Fruit fly (Drosophila melanogaster) whole organism, prepupa: Measurements from ENCODE around the gene CG18581.

ENCODE experiments used
- CG10631 ChIP-seq: fragments of 200-800 bp; sonication (Bioruptor generic); optimal IDR thresholded peaks from 2 replicates; lab custom pipeline; 2016; ENCODE audit warnings: missing biosample characterization, missing genetic modification characterization
- CG10669 ChIP-seq: fragments of 200-800 bp; sonication (Bioruptor generic); optimal IDR thresholded peaks from 3 replicates; lab custom pipeline; 2018; ENCODE audit warnings: missing biosample characterization, mild to moderate bottlenecking, missing genetic modification characterization, moderate library complexity
- CG11294 ChIP-seq: fragments of 200-800 bp; sonication (Bioruptor generic); IDR thresholded peaks from 2 replicates; pipeline ENCODE4 v1.3.6; 2022; ENCODE audit warnings: missing biosample characterization, missing genetic modification characterization
- CG11762 ChIP-seq: fragments of 200-800 bp; sonication (Bioruptor generic); optimal IDR thresholded peaks from 3 replicates; lab custom pipeline; 2016; ENCODE audit warnings: missing biosample characterization, missing genetic modification characterization; ENCODE audit not compliant: insufficient read depth
- CG11902 ChIP-seq: fragments of 200-800 bp; sonication (Bioruptor generic); optimal IDR thresholded peaks from 3 replicates; lab custom pipeline; 2016; ENCODE audit warnings: missing biosample characterization, missing genetic modification characterization
- CG15336 ChIP-seq: fragments of 200-800 bp; sonication (Bioruptor generic); IDR thresholded peaks from 2 replicates; pipeline ENCODE4 v1.3.6; 2022; ENCODE audit warnings: missing biosample characterization, missing genetic modification characterization
- CG16779 ChIP-seq: fragments of 200-800 bp; sonication (Bioruptor generic); optimal IDR thresholded peaks from 3 replicates; lab custom pipeline; 2017; ENCODE audit warnings: missing biosample characterization, mild to moderate bottlenecking, missing genetic modification characterization
- CG3032 ChIP-seq: fragments of 200-800 bp; optimal IDR thresholded peaks from 2 replicates; lab custom pipeline; 2019; ENCODE audit warnings: missing biosample characterization, mild to moderate bottlenecking, missing genetic modification characterization, moderate library complexity
- CG31627 ChIP-seq: fragments of 200-800 bp; sonication (Bioruptor generic); optimal IDR thresholded peaks from 3 replicates; lab custom pipeline; 2016; ENCODE audit warnings: missing biosample characterization, missing genetic modification characterization
- CG32006 ChIP-seq: fragments of 200-800 bp; sonication (Bioruptor generic); optimal IDR thresholded peaks from 3 replicates; lab custom pipeline; 2017; ENCODE audit warnings: missing biosample characterization, mild to moderate bottlenecking, missing genetic modification characterization
- CG34406 ChIP-seq: fragments of 200-800 bp; sonication (Bioruptor generic); optimal IDR thresholded peaks from 3 replicates; lab custom pipeline; 2016; ENCODE audit warnings: missing biosample characterization, missing genetic modification characterization
- CG3919 ChIP-seq: fragments of 200-800 bp; sonication (Bioruptor generic); optimal IDR thresholded peaks from 3 replicates; lab custom pipeline; 2016; ENCODE audit warnings: missing biosample characterization, missing genetic modification characterization
- CG4318 ChIP-seq: fragments of 200-800 bp; sonication (Bioruptor generic); optimal IDR thresholded peaks from 3 replicates; lab custom pipeline; 2017; ENCODE audit warnings: missing biosample characterization, mild to moderate bottlenecking, missing genetic modification characterization
- CG6163 ChIP-seq: fragments of 200-800 bp; sonication (Bioruptor generic); IDR thresholded peaks from 3 replicates; pipeline ENCODE4 v1.3.6; 2022; ENCODE audit warnings: missing biosample characterization, missing genetic modification characterization
- CG6854 ChIP-seq: fragments of 200-800 bp; sonication (Bioruptor generic); optimal IDR thresholded peaks from 2 replicates; lab custom pipeline; 2017; ENCODE audit warnings: missing biosample characterization, mild to moderate bottlenecking, missing genetic modification characterization
- CG7368 ChIP-seq: fragments of 200-800 bp; sonication (Bioruptor generic); optimal IDR thresholded peaks from 3 replicates; lab custom pipeline; 2016; ENCODE audit warnings: missing biosample characterization, missing genetic modification characterization
- CG8119 ChIP-seq: fragments of 200-800 bp; sonication (Bioruptor generic); IDR thresholded peaks from 3 replicates; pipeline ENCODE4 v1.3.6; 2022; ENCODE audit warnings: missing biosample characterization, missing genetic modification characterization
- CG8319 ChIP-seq: fragments of 200-800 bp; sonication (Bioruptor generic); optimal IDR thresholded peaks from 3 replicates; lab custom pipeline; 2016; ENCODE audit warnings: missing biosample characterization, missing genetic modification characterization
- CG9139 ChIP-seq: fragments of 200-800 bp; sonication (Bioruptor generic); optimal IDR thresholded peaks from 3 replicates; lab custom pipeline; 2017; ENCODE audit warnings: missing biosample characterization, mild to moderate bottlenecking, missing genetic modification characterization
- Eip75B ChIP-seq: fragments of 200-800 bp; sonication (Bioruptor generic); optimal IDR thresholded peaks from 3 replicates; lab custom pipeline; 2016; ENCODE audit warnings: missing biosample characterization, missing genetic modification characterization
- Eip78C ChIP-seq: fragments of 200-800 bp; sonication (Bioruptor generic); peaks from one replicate; lab custom pipeline; 2016; ENCODE audit warnings: missing biosample characterization, missing genetic modification characterization
- Eip93F ChIP-seq: fragments of 200-800 bp; sonication (Bioruptor generic); optimal IDR thresholded peaks from 2 replicates; lab custom pipeline; 2016; ENCODE audit warnings: missing biosample characterization, mild to moderate bottlenecking, missing genetic modification characterization
- Ets21C ChIP-seq: fragments of 200-800 bp; sonication (Bioruptor generic); optimal IDR thresholded peaks from 3 replicates; lab custom pipeline; 2016; ENCODE audit warnings: missing biosample characterization, missing genetic modification characterization
- Ets96B ChIP-seq: fragments of 200-800 bp; optimal IDR thresholded peaks from 2 replicates; lab custom pipeline; 2019; ENCODE audit warnings: missing biosample characterization, mild to moderate bottlenecking, missing genetic modification characterization, moderate library complexity
- Gug ChIP-seq: fragments of 200-800 bp; sonication (Bioruptor generic); IDR thresholded peaks from 2 replicates; pipeline ENCODE4 v1.3.6; 2022; ENCODE audit warnings: missing biosample characterization, missing genetic modification characterization
- Hr39 ChIP-seq: fragments of 200-800 bp; sonication (Bioruptor generic); optimal IDR thresholded peaks from 2 replicates; lab custom pipeline; 2016; ENCODE audit warnings: missing biosample characterization, missing genetic modification characterization
- Hr4 ChIP-seq: fragments of 200-800 bp; sonication (Bioruptor generic); optimal IDR thresholded peaks from 3 replicates; lab custom pipeline; 2016; ENCODE audit warnings: missing biosample characterization, missing genetic modification characterization
- Lpt ChIP-seq: fragments of 200-800 bp; sonication (Bioruptor generic); optimal IDR thresholded peaks from 3 replicates; lab custom pipeline; 2016; ENCODE audit warnings: missing biosample characterization, missing genetic modification characterization
- Met ChIP-seq: fragments of 200-800 bp; sonication (Bioruptor generic); optimal IDR thresholded peaks from 3 replicates; lab custom pipeline; 2016; ENCODE audit warnings: missing biosample characterization, missing genetic modification characterization
- OdsH ChIP-seq: fragments of 200-800 bp; sonication (Bioruptor generic); optimal IDR thresholded peaks from 3 replicates; lab custom pipeline; 2016; ENCODE audit warnings: missing biosample characterization, missing genetic modification characterization
- Smox ChIP-seq: fragments of 200-800 bp; sonication (Bioruptor generic); optimal IDR thresholded peaks from 3 replicates; lab custom pipeline; 2016; ENCODE audit warnings: missing biosample characterization, missing genetic modification characterization
- Sox102F ChIP-seq: fragments of 200-800 bp; sonication (Bioruptor generic); optimal IDR thresholded peaks from 2 replicates; lab custom pipeline; 2016; ENCODE audit warnings: missing biosample characterization, mild to moderate bottlenecking, missing genetic modification characterization
- Sox14 ChIP-seq: fragments of 200-800 bp; sonication (Bioruptor generic); optimal IDR thresholded peaks from 3 replicates; lab custom pipeline; 2016; ENCODE audit warnings: missing biosample characterization, missing genetic modification characterization
- Sox15 ChIP-seq: fragments of 200-800 bp; sonication (Bioruptor generic); optimal IDR thresholded peaks from 3 replicates; lab custom pipeline; 2016; ENCODE audit warnings: missing biosample characterization, missing genetic modification characterization
- acj6 ChIP-seq: fragments of 200-800 bp; sonication (Bioruptor generic); optimal IDR thresholded peaks from 3 replicates; lab custom pipeline; 2016; ENCODE audit warnings: missing biosample characterization, missing genetic modification characterization
- cyc ChIP-seq: fragments of 200-800 bp; sonication (Bioruptor generic); optimal IDR thresholded peaks from 3 replicates; lab custom pipeline; 2016; ENCODE audit warnings: missing biosample characterization, missing genetic modification characterization
- dsx ChIP-seq: fragments of 200-800 bp; optimal IDR thresholded peaks from 3 replicates; lab custom pipeline; 2019; ENCODE audit warnings: missing biosample characterization, mild to moderate bottlenecking, missing genetic modification characterization, moderate library complexity; ENCODE audit not compliant: poor library complexity, severe bottlenecking
- eg ChIP-seq: fragments of 200-800 bp; sonication (Bioruptor generic); IDR thresholded peaks from 3 replicates; pipeline ENCODE4 v1.3.6; 2022; ENCODE audit warnings: missing biosample characterization, missing genetic modification characterization
- esn ChIP-seq: fragments of 200-800 bp; sonication (Bioruptor generic); optimal IDR thresholded peaks from 2 replicates; lab custom pipeline; 2016; ENCODE audit warnings: missing biosample characterization, mild to moderate bottlenecking, missing genetic modification characterization, moderate library complexity
- fd59A ChIP-seq: fragments of 200-800 bp; sonication (Bioruptor generic); optimal IDR thresholded peaks from 2 replicates; lab custom pipeline; 2017; ENCODE audit warnings: missing biosample characterization, mild to moderate bottlenecking, missing genetic modification characterization, missing genetic modification reagents
- fd85E ChIP-seq: fragments of 200-800 bp; sonication (Bioruptor generic); optimal IDR thresholded peaks from 3 replicates; lab custom pipeline; 2016; ENCODE audit warnings: missing biosample characterization, missing genetic modification characterization
- lz ChIP-seq: fragments of 200-800 bp; sonication (Bioruptor generic); optimal IDR thresholded peaks from 3 replicates; lab custom pipeline; 2016; ENCODE audit warnings: missing biosample characterization, missing genetic modification characterization
- pdm3 ChIP-seq: fragments of 200-800 bp; sonication (Bioruptor generic); optimal IDR thresholded peaks from 3 replicates; lab custom pipeline; 2016; ENCODE audit warnings: missing biosample characterization, missing genetic modification characterization
- spab ChIP-seq: fragments of 200-800 bp; sonication (Bioruptor generic); optimal IDR thresholded peaks from 2 replicates; lab custom pipeline; 2017; ENCODE audit warnings: missing biosample characterization, mild to moderate bottlenecking, missing genetic modification characterization, missing genetic modification reagents
- ss ChIP-seq, 2 experiments: fragments of 200-800 bp; sonication (Bioruptor generic); optimal IDR thresholded peaks; 2 replicates in 1 of 2; 3 replicates in 1 of 2; lab custom pipeline; 2017 to 2018; ENCODE audit warnings: mild to moderate bottlenecking in 2 of 2, missing biosample characterization in 2 of 2, missing genetic modification characterization in 2 of 2, moderate library complexity in 1 of 2
- svp ChIP-seq: fragments of 200-800 bp; sonication (Bioruptor generic); peaks from one replicate; lab custom pipeline; 2016; ENCODE audit warnings: missing biosample characterization, missing genetic modification characterization
- topi ChIP-seq: fragments of 200-800 bp; sonication (Bioruptor generic); optimal IDR thresholded peaks from 3 replicates; lab custom pipeline; 2016; ENCODE audit warnings: missing biosample characterization, missing genetic modification characterization

Gene CG18581

DNA sequence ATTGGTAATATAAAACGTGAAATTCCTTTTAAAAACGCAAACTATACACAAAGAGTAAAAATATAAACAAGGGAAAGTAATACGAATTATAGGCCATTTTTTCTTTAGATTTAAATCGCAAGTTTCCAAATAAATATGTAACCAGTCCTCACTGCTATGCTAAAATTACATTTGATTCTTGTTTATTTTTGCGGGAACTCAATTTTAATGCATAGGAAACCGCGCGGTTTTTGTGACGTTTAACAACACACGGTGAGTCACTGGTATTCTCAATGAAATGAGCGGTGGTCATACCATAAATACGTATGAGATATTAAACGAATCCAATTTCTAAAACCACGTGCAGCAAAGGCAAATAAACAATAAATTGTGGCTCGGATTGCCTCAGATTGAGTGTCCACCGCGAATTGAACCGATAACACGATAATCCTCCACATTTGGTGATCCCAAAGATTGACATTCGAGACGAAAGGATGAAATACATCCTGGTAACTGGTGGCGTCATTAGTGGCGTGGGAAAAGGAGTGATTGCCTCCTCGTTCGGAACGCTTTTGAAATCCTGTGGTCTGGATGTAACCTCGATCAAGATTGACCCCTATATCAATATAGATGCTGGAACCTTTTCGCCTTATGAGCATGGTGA lies 48.0 kb upstream of the CG18581 start, which contains the start of gene Ctps (continued):
- TF ChIP-seq CG10631 (GFP tag; lab: Kevin White, UChicago) = peak; percentile 29
- TF ChIP-seq Sox14 (GFP tag; lab: Kevin White, UChicago) = peak; percentile 8
- TF ChIP-seq CG11762 (GFP tag; lab: Kevin White, UChicago) = no peak
- TF ChIP-seq fd59A (GFP tag; lab: Kevin White, UChicago) = no peak
- peak; percentile 30 for TF ChIP-seq lz (GFP tag; lab: Kevin White, UChicago)

DNA sequence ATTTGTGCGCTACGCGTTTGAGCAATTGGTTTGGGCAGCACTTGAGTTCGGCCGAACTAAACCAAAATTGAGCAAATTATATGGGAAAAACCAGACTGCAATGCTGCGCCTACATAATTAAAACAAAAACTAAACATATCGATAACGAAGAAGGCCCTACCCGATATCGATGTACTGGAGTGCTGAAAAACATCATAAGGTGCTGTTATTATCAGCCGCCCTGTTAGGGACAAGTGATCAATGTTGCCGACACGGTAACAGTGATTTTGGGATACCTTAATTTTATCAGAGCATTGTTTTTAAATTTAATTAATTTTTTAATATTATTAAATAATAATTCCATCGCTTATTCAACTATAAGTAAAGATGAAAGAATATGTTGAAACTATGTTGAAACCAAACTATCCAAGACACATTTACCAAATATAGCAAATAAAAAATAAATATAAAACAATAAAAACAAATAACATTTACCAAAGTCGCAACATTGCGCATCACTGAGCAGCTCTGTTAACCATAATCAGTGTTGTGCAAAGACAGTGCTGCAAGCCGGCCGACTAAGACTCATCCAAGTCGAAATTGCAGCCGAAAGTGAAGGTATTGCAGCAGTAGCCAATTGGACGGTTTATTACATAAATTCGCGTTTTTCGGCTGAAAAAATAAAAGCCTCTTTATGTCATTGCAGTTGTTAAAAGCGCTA lies 44.7 kb upstream of the CG18581 start, which contains the start of the genes sstn, Plp and GlyRS:
Gene sstn, minus strand, starts transcription at position 131 of the 700 bp plus-strand sequence.
Gene Plp, minus strand, starts transcription at position 136 of the 700 bp plus-strand sequence.
Gene GlyRS, plus strand, starts transcription at position 554 of the 700 bp plus-strand sequence.
- TF ChIP-seq CG10669 (GFP tag; lab: Kevin White, UChicago) = no peak
- no peak for TF ChIP-seq Smox (GFP tag; lab: Kevin White, UChicago)
- TF ChIP-seq fd85E (GFP tag; lab: Kevin White, UChicago) = no peak
- TF ChIP-seq CG3032 (tag; lab: Kevin White, UChicago) = peak; percentile 33
- peak; percentile 60 for TF ChIP-seq svp (GFP tag; lab: Kevin White, UChicago)
- TF ChIP-seq esn = peak; percentile 20
- TF ChIP-seq CG31627 (GFP tag; lab: Kevin White, UChicago) = no peak
- no peak for TF ChIP-seq CG6854 (GFP tag; lab: Kevin White, UChicago)
- TF ChIP-seq CG9139 (GFP tag; lab: Kevin White, UChicago) = no peak
- TF ChIP-seq CG15336 (GFP tag; lab: Robert Waterston, UW) = 0 out of 2 replicates have a peak, but pooled peaks have one; percentile 23
- TF ChIP-seq CG16779 = peak; percentile 0
- TF ChIP-seq CG11762 (GFP tag; lab: Kevin White, UChicago) = no peak
- TF ChIP-seq CG8319 (GFP tag; lab: Kevin White, UChicago) = no peak
- TF ChIP-seq spab = no peak
- TF ChIP-seq eg = no peak
- no peak for TF ChIP-seq CG7368 (GFP tag; lab: Kevin White, UChicago)
- TF ChIP-seq OdsH = peak; percentile 41
- peak; percentile 0 for TF ChIP-seq lz (GFP tag; lab: Kevin White, UChicago)
- TF ChIP-seq Lpt = no peak
- no peak for TF ChIP-seq Hr4
- no peak for TF ChIP-seq CG11902
- no peak for TF ChIP-seq CG6163 (GFP tag; lab: Robert Waterston, UW)
- TF ChIP-seq ss (GFP tag; optimal IDR thresholded peaks at IDR 0.05; lab: Kevin White, UChicago) = peak in 1 of 2 experiments; percentile 33
- no peak for TF ChIP-seq Hr39 (GFP tag; lab: Kevin White, UChicago)
- TF ChIP-seq pdm3 (GFP tag; lab: Kevin White, UChicago) = peak; percentile 29
- peak; percentile 26 for TF ChIP-seq CG34406
- TF ChIP-seq Ets21C (GFP tag; lab: Kevin White, UChicago) = no peak
- no peak for TF ChIP-seq CG11294 (GFP tag; lab: Robert Waterston, UW)
- no peak for TF ChIP-seq cyc (GFP tag; lab: Kevin White, UChicago)
- TF ChIP-seq CG4318 (GFP tag; lab: Kevin White, UChicago) = no peak
- no peak for TF ChIP-seq Sox15 (GFP tag; lab: Kevin White, UChicago)
- no peak for TF ChIP-seq Gug (GFP tag; lab: Robert Waterston, UW)
- no peak for TF ChIP-seq CG8119
- TF ChIP-seq Met (GFP tag; lab: Kevin White, UChicago) = peak; percentile 18
- TF ChIP-seq CG3919 (GFP tag; lab: Kevin White, UChicago) = peak; percentile 18
- TF ChIP-seq Sox14 (GFP tag; lab: Kevin White, UChicago) = no peak
- peak; percentile 12 for TF ChIP-seq Eip75B (GFP tag; lab: Kevin White, UChicago)
- TF ChIP-seq topi (GFP tag; lab: Kevin White, UChicago) = no peak
- peak; percentile 19 for TF ChIP-seq Eip93F (GFP tag; lab: Kevin White, UChicago)
- peak; percentile 36 for TF ChIP-seq acj6 (GFP tag; lab: Kevin White, UChicago)
- TF ChIP-seq Sox102F = no peak
- TF ChIP-seq dsx (GFP tag; lab: Kevin White, UChicago) = peak; percentile 41
- peak; percentile 55 for TF ChIP-seq CG10631 (GFP tag; lab: Kevin White, UChicago)
- peak; percentile 57 for TF ChIP-seq Eip78C (GFP tag; lab: Kevin White, UChicago)
- TF ChIP-seq Ets96B (tag; lab: Kevin White, UChicago) = peak; percentile 28
- TF ChIP-seq CG32006 (GFP tag; lab: Kevin White, UChicago) = peak; percentile 45
